Worm (Caenorhabditis elegans) whole organism, L4 larva: Measurements from ENCODE around the gene kel-10.

Experiments used
- F49E8.2 ChIP-seq: sonication (generic microtip); optimal IDR thresholded peaks from 2 replicates; lab custom pipeline; 2016; ENCODE audit warnings: missing compliant biosample characterization, mild to moderate bottlenecking, missing genetic modification characterization, borderline replicate concordance
- R02D3.7 ChIP-seq: fragments of 150-350 bp; sonication (generic microtip); optimal IDR thresholded peaks from 3 replicates; lab custom pipeline; 2014; ENCODE audit warnings: missing biosample characterization, missing genetic modification characterization
- Y75B8A.6 ChIP-seq: fragments of 200-800 bp; sonication (Bioruptor generic); IDR thresholded peaks from 2 replicates; pipeline ENCODE4 v1.3.6; 2022; ENCODE audit warnings: missing genetic modification reagents, missing genetic modification characterization, missing compliant biosample characterization
- ZK546.5 ChIP-seq, 2 experiments: sonication (generic microtip); optimal IDR thresholded peaks; 2 replicates each; lab custom pipeline; 2017; ENCODE audit warnings: missing biosample characterization in 2 of 2, missing genetic modification characterization in 2 of 2
- aly-2 ChIP-seq: sonication (generic microtip); optimal IDR thresholded peaks from 2 replicates; lab custom pipeline; 2018; ENCODE audit warnings: missing biosample characterization, missing genetic modification characterization
- ama-1 ChIP-seq: fragments of 150-350 bp; optimal IDR thresholded peaks from 2 replicates; lab custom pipeline; 2014; ENCODE audit warnings: inconsistent platforms, mixed read lengths
- arid-1 ChIP-seq: fragments of 200-800 bp; sonication (Bioruptor generic); conservative IDR thresholded peaks from 2 replicates; pipeline ENCODE4 v1.3.6; 2022; ENCODE audit warnings: missing genetic modification reagents, missing genetic modification characterization, missing compliant biosample characterization
- attf-4 ChIP-seq: sonication (generic microtip); optimal IDR thresholded peaks from 3 replicates; lab custom pipeline; 2017; ENCODE audit warnings: missing biosample characterization, missing genetic modification characterization
- ceh-28 ChIP-seq: fragments of 150-350 bp; optimal IDR thresholded peaks from 2 replicates; lab custom pipeline; 2014; ENCODE audit warnings: missing biosample characterization, missing genetic modification reagents, missing genetic modification characterization
- ceh-32 ChIP-seq: sonication (generic microtip); optimal IDR thresholded peaks from 2 replicates; lab custom pipeline; 2016; ENCODE audit warnings: mild to moderate bottlenecking, missing genetic modification characterization, missing compliant biosample characterization; ENCODE audit not compliant: poor library complexity
- ceh-44 ChIP-seq: fragments of 200-800 bp; sonication (Bioruptor generic); IDR thresholded peaks from 2 replicates; pipeline ENCODE4 v1.3.6; 2022; ENCODE audit warnings: missing genetic modification reagents, missing genetic modification characterization, missing compliant biosample characterization
- ceh-82 ChIP-seq: sonication (generic microtip); optimal IDR thresholded peaks from 2 replicates; lab custom pipeline; 2017; ENCODE audit warnings: missing biosample characterization, missing genetic modification characterization
- ctbp-1 ChIP-seq: fragments of 200-800 bp; sonication (Bioruptor generic); IDR thresholded peaks from 2 replicates; pipeline ENCODE4 v1.3.6; 2022; ENCODE audit warnings: missing genetic modification reagents, missing genetic modification characterization, missing compliant biosample characterization
- dmd-6 ChIP-seq: fragments of 200-800 bp; sonication (Bioruptor generic); IDR thresholded peaks from 2 replicates; pipeline ENCODE4 v1.3.6; 2022; ENCODE audit warnings: missing genetic modification reagents, missing genetic modification characterization, missing compliant biosample characterization
- dmd-9 ChIP-seq: fragments of 200-800 bp; sonication (Bioruptor generic); IDR thresholded peaks from 2 replicates; pipeline ENCODE4 v1.3.6; 2022; ENCODE audit warnings: missing genetic modification reagents, missing genetic modification characterization, missing compliant biosample characterization
- duxl-1 ChIP-seq: sonication (generic microtip); optimal IDR thresholded peaks from 2 replicates; lab custom pipeline; 2016; ENCODE audit warnings: mild to moderate bottlenecking, missing genetic modification characterization, moderate library complexity, missing compliant biosample characterization; ENCODE audit not compliant: poor library complexity
- dve-1 ChIP-seq: sonication (generic microtip); optimal IDR thresholded peaks from 2 replicates; lab custom pipeline; 2017; ENCODE audit warnings: antibody characterized with exemption, mild to moderate bottlenecking, missing genetic modification characterization, missing compliant biosample characterization; ENCODE audit not compliant: insufficient read depth
- egl-43 ChIP-seq: fragments of 200-800 bp; sonication (Bioruptor generic); IDR thresholded peaks from 2 replicates; pipeline ENCODE4 v1.3.6; 2022; ENCODE audit warnings: missing genetic modification reagents, missing genetic modification characterization, missing compliant biosample characterization
- fkh-10 ChIP-seq: fragments of 150-350 bp; optimal IDR thresholded peaks from 2 replicates; lab custom pipeline; 2014; ENCODE audit warnings: missing biosample characterization, missing genetic modification reagents, missing genetic modification characterization
- fos-1 ChIP-seq: fragments of 150-350 bp; optimal IDR thresholded peaks from 2 replicates; lab custom pipeline; 2014; ENCODE audit warnings: missing biosample characterization, missing genetic modification characterization
- hif-1 ChIP-seq, 2 experiments: sonication (generic microtip); optimal IDR thresholded peaks; 2 replicates each; lab custom pipeline; 2016 to 2017; ENCODE audit warnings: missing compliant biosample characterization in 2 of 2, missing genetic modification characterization in 2 of 2, missing genetic modification reagents in 2 of 2, missing genotype in 2 of 2, mild to moderate bottlenecking in 1 of 2
- hlh-11 ChIP-seq: fragments of 200-800 bp; sonication (Bioruptor generic); optimal IDR thresholded peaks from 2 replicates; lab custom pipeline; 2018; ENCODE audit warnings: mild to moderate bottlenecking, missing genetic modification characterization, missing compliant biosample characterization
- jun-1 ChIP-seq: fragments of 150-350 bp; optimal IDR thresholded peaks from 2 replicates; lab custom pipeline; 2014; ENCODE audit warnings: missing biosample characterization, missing genetic modification reagents, missing genetic modification characterization
- lin-39 ChIP-seq: fragments of 150-350 bp; optimal IDR thresholded peaks from 2 replicates; lab custom pipeline; 2014; ENCODE audit warnings: missing biosample characterization, missing genetic modification reagents, missing genetic modification characterization
- lsy-2 ChIP-seq, 2 experiments: fragments of 150-350 bp in 1 of 2; sonication (generic microtip) in 1 of 2; optimal IDR thresholded peaks; 2 replicates each; lab custom pipeline; 2014 to 2017; ENCODE audit warnings: missing biosample characterization in 2 of 2, missing genetic modification characterization in 2 of 2
- madf-5 ChIP-seq, 2 experiments: fragments of 200-800 bp; sonication (Bioruptor generic); IDR thresholded peaks; 2 replicates each; pipeline ENCODE4 v1.3.6; 2022; ENCODE audit warnings: missing compliant biosample characterization in 2 of 2, missing genetic modification characterization in 2 of 2
- madf-9 ChIP-seq: fragments of 200-800 bp; sonication (Bioruptor generic); conservative IDR thresholded peaks from 2 replicates; pipeline ENCODE4 v1.3.6; 2022; ENCODE audit warnings: missing genetic modification reagents, missing genetic modification characterization, missing compliant biosample characterization
- mep-1 ChIP-seq: fragments of 150-350 bp; sonication (generic microtip); optimal IDR thresholded peaks from 3 replicates; lab custom pipeline; 2014; ENCODE audit warnings: missing biosample characterization, missing genetic modification characterization
- mxl-2 ChIP-seq: fragments of 200-800 bp; sonication (Bioruptor generic); conservative IDR thresholded peaks from 2 replicates; pipeline ENCODE4 v1.3.6; 2022; ENCODE audit warnings: missing genetic modification reagents, missing genetic modification characterization, missing compliant biosample characterization
- nhr-10 ChIP-seq: fragments of 150-350 bp; optimal IDR thresholded peaks from 2 replicates; lab custom pipeline; 2014; ENCODE audit warnings: missing biosample characterization, missing genetic modification characterization
- nhr-102 ChIP-seq: sonication (generic microtip); optimal IDR thresholded peaks from 2 replicates; lab custom pipeline; 2016; ENCODE audit warnings: mild to moderate bottlenecking, missing genetic modification characterization, moderate library complexity, missing compliant biosample characterization
- nhr-11 ChIP-seq: fragments of 150-350 bp; optimal IDR thresholded peaks from 2 replicates; lab custom pipeline; 2014; ENCODE audit warnings: missing biosample characterization, missing genetic modification characterization
- nhr-25 ChIP-seq: sonication (generic microtip); optimal IDR thresholded peaks from 2 replicates; lab custom pipeline; 2017; ENCODE audit warnings: missing genetic modification characterization, mild to moderate bottlenecking, missing compliant biosample characterization, antibody characterized with exemption, moderate library complexity, borderline replicate concordance; ENCODE audit not compliant: insufficient read depth
- nhr-6 ChIP-seq: fragments of 150-350 bp; optimal IDR thresholded peaks from 2 replicates; lab custom pipeline; 2014; ENCODE audit warnings: missing biosample characterization, missing genetic modification characterization
- nhr-76 ChIP-seq: fragments of 150-350 bp; optimal IDR thresholded peaks from 2 replicates; lab custom pipeline; 2014; ENCODE audit warnings: missing biosample characterization, missing genetic modification characterization
- nhr-77 ChIP-seq: fragments of 150-350 bp; optimal IDR thresholded peaks from 2 replicates; lab custom pipeline; 2014; ENCODE audit warnings: missing biosample characterization, missing genetic modification characterization
- pha-4 ChIP-seq, 2 experiments: fragments of 150-350 bp in 1 of 2; fragments of 200-800 bp in 1 of 2; sonication (Bioruptor generic) in 1 of 2; IDR thresholded peaks in 1 of 2; optimal IDR thresholded peaks in 1 of 2; 2 replicates each; pipeline versions ENCODE4 v1.3.6 to Lab custom; 2014 to 2022; ENCODE audit warnings: missing genetic modification characterization in 2 of 2, missing genetic modification reagents in 2 of 2, missing biosample characterization in 1 of 2, missing compliant biosample characterization in 1 of 2
- snpc-1.2 ChIP-seq: fragments of 200-800 bp; sonication (Bioruptor generic); IDR thresholded peaks from 2 replicates; pipeline ENCODE4 v1.3.6; 2022; ENCODE audit warnings: missing genetic modification reagents, missing genetic modification characterization, missing compliant biosample characterization
- spr-1 ChIP-seq: sonication (generic microtip); optimal IDR thresholded peaks from 2 replicates; lab custom pipeline; 2016; ENCODE audit warnings: mild to moderate bottlenecking, missing genetic modification characterization, missing compliant biosample characterization
- spr-3 ChIP-seq: fragments of 200-800 bp; sonication (Bioruptor generic); optimal IDR thresholded peaks from 2 replicates; lab custom pipeline; 2018; ENCODE audit warnings: mild to moderate bottlenecking, missing genetic modification characterization, missing compliant biosample characterization
- unc-130 ChIP-seq: sonication (generic microtip); optimal IDR thresholded peaks from 2 replicates; lab custom pipeline; 2016; ENCODE audit warnings: missing genetic modification reagents, missing genetic modification characterization, missing compliant biosample characterization
- unc-62 ChIP-seq, 3 experiments: fragments of 150-350 bp in 1 of 3; sonication (generic microtip); optimal IDR thresholded peaks in 2 of 3; peaks in 1 of 3; 1 replicate in 1 of 3; 2 replicates in 2 of 3; lab custom pipeline; 2014 to 2017; ENCODE audit warnings: missing biosample characterization in 3 of 3, missing genetic modification characterization in 3 of 3, missing genetic modification reagents in 3 of 3, missing genotype in 1 of 3
- zag-1 ChIP-seq: fragments of 150-350 bp; optimal IDR thresholded peaks from 2 replicates; lab custom pipeline; 2014; ENCODE audit warnings: missing biosample characterization, missing genetic modification characterization
- zfp-2 ChIP-seq: sonication (generic microtip); optimal IDR thresholded peaks from 2 replicates; lab custom pipeline; 2016; ENCODE audit warnings: mild to moderate bottlenecking, missing genetic modification characterization, missing compliant biosample characterization
- zfp-3 ChIP-seq: fragments of 200-800 bp; sonication (Bioruptor generic); conservative IDR thresholded peaks from 2 replicates; pipeline ENCODE4 v1.3.6; 2022; ENCODE audit warnings: missing genetic modification reagents, missing genetic modification characterization, missing compliant biosample characterization
- zip-11 ChIP-seq: fragments of 200-800 bp; sonication (Bioruptor generic); IDR thresholded peaks from 2 replicates; pipeline ENCODE4 v1.3.6; 2022; ENCODE audit warnings: missing genetic modification characterization, missing compliant biosample characterization
- zip-2 ChIP-seq: fragments of 150-350 bp; optimal IDR thresholded peaks from 2 replicates; lab custom pipeline; 2014; ENCODE audit warnings: missing biosample characterization, missing genetic modification characterization

The kel-10 gene

ce11 chrIII:10134517-10134916 is 33.3 kb upstream of the kel-10 start (continued):
- TF ChIP-seq nhr-11 (tag; lab: Kevin White, UChicago) (no peak), mep-1 (tag; lab: Kevin White, UChicago) (no peak), aly-2 (no peak), Y75B8A.6 (GFP tag; lab: Robert Waterston, UW) (no peak), ceh-28 (tag; lab: Kevin White, UChicago) (no peak), ZK546.5 (tag; optimal IDR thresholded peaks at IDR 0.05; lab: Kevin White, UChicago) (no peak), unc-62 (GFP tag; optimal IDR thresholded peaks at IDR 0.05 in 1 of 2; lab: Kevin White, UChicago) (peak in 1 of 2 experiments; percentile 3), unc-62 (tag; optimal IDR thresholded peaks at IDR 0.05; lab: Kevin White, UChicago) (no peak), duxl-1 (tag; lab: Kevin White, UChicago) (no peak), nhr-102 (tag; lab: Kevin White, UChicago) (no peak), spr-1 (tag; lab: Kevin White, UChicago) (no peak), ama-1 (lab: Kevin White, UChicago) (no peak), nhr-77 (tag; lab: Kevin White, UChicago) (no peak), fos-1 (no peak), fkh-10 (no peak), unc-130 (GFP tag; lab: Kevin White, UChicago) (no peak), ceh-82 (tag; lab: Kevin White, UChicago) (no peak), hlh-11 (peak; percentile 52), lsy-2 (tag; optimal IDR thresholded peaks at IDR 0.05; lab: Kevin White, UChicago) (no peak), hif-1 (tag; optimal IDR thresholded peaks at IDR 0.05; lab: Kevin White, UChicago) (no peak), zfp-3 (GFP tag; lab: Robert Waterston, UW) (no peak), ceh-32 (tag; lab: Kevin White, UChicago) (no peak), nhr-10 (tag; lab: Kevin White, UChicago) (no peak), dve-1 (tag; lab: Kevin White, UChicago) (peak; percentile 52), zip-11 (GFP tag; lab: Robert Waterston, UW) (no peak), dmd-9 (GFP tag; lab: Robert Waterston, UW) (no peak), zag-1 (tag; lab: Kevin White, UChicago) (no peak), nhr-6 (peak; percentile 68), snpc-1.2 (GFP tag; lab: Robert Waterston, UW) (no peak), dmd-6 (GFP tag; lab: Robert Waterston, UW) (no peak), madf-9 (GFP tag; lab: Robert Waterston, UW) (no peak), attf-4 (tag; lab: Kevin White, UChicago) (no peak), mxl-2 (no peak), zip-2 (tag; lab: Kevin White, UChicago) (no peak), zfp-2 (tag; lab: Kevin White, UChicago) (no peak), arid-1 (GFP tag; lab: Robert Waterston, UW) (no peak), ctbp-1 (GFP tag; lab: Robert Waterston, UW) (no peak), ceh-44 (GFP tag; lab: Robert Waterston, UW) (no peak), nhr-25 (tag; lab: Kevin White, UChicago) (no peak)

DNA sequence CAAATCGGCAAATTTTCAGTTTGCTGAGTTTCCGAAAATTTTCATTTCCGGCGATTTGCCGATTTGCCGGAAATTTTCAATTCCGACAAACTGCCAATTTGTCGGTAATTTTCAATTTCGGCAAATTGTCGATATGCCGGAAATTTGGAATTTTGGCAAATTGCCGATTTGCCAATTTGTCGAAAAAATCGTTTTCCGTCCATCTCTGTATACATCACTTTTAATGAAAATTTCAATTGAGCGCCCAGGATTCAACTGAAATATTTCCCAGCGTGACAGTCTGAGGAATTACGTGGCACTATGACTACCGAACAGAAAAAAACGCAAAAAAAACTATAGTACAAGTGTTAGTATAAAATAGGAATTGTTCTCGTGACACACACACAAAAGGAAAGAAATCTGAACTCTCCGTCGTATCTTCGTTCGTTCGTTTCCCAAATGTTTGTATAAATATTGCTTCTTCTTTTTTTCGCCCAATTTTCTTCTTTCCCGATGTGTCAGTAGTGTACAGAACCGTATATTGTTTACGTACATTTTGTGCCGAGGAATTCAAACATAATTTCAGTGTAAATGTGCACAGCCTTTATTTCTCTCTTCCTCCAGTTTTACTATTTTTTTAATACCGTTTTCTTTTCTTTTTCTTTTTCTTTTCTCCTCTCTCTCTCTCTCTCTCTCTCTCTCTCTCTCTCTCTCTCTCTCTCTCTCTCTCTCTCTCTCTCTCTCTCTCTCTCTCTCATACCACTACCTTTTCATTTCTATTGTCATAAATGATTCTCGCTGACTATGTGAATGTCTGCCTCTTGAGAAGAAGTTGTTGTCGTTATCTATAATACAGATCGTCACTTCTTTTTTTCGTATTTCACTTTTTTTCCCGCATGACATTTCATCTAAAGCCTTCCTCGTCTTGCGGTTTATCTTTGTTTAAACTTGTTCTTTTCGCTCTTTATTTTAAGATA is 31.5 kb upstream of the kel-10 start:
- TF ChIP-seq dve-1 (tag; lab: Kevin White, UChicago) = peak; percentile 90
- peak; percentile 17 for TF ChIP-seq jun-1
- TF ChIP-seq R02D3.7 (tag; lab: Kevin White, UChicago) = no peak
- peak in 1 of 2 experiments; percentile 68 for TF ChIP-seq unc-62 (GFP tag; optimal IDR thresholded peaks at IDR 0.05 in 1 of 2; lab: Kevin White, UChicago)
- no peak for TF ChIP-seq unc-62 (tag; optimal IDR thresholded peaks at IDR 0.05; lab: Kevin White, UChicago)
- no peak for TF ChIP-seq lin-39 (tag; lab: Kevin White, UChicago)
- peak in 1 of 2 experiments; percentile 47 for TF ChIP-seq lsy-2 (tag; optimal IDR thresholded peaks at IDR 0.05; lab: Kevin White, UChicago)
- no peak for TF ChIP-seq madf-5 (GFP tag; IDR thresholded peaks at IDR 0.05; lab: Robert Waterston, UW)
- TF ChIP-seq egl-43 (GFP tag; lab: Robert Waterston, UW) = no peak
- peak; percentile 44 for TF ChIP-seq mep-1 (tag; lab: Kevin White, UChicago)
- TF ChIP-seq spr-3 = no peak
- peak; percentile 72 for TF ChIP-seq pha-4 (GFP tag; IDR thresholded peaks at IDR 0.05; lab: Robert Waterston, UW)
- TF ChIP-seq pha-4 (tag; optimal IDR thresholded peaks at IDR 0.05; lab: Kevin White, UChicago) = no peak
- TF ChIP-seq nhr-76 (tag; lab: Kevin White, UChicago) = no peak
- no peak for TF ChIP-seq F49E8.2
